Worm (Caenorhabditis elegans): ENCODE data around the gene msp-38.

The msp-38 gene

ce11 chrIV:10170808-10171207, 27.3 kb upstream of the msp-38 start:
- no peak for TF ChIP-seq ref-1 (GFP tag; conservative IDR thresholded peaks at IDR 0.05)
- no peak for TF ChIP-seq T22C8.4 (GFP tag; IDR thresholded peaks at IDR 0.05)
- no peak for TF ChIP-seq tab-1 (GFP tag; IDR thresholded peaks at IDR 0.05)
- TF ChIP-seq ztf-23 (GFP tag; IDR thresholded peaks at IDR 0.05): no peak
- no peak for TF ChIP-seq med-1 (GFP tag; optimal IDR thresholded peaks at IDR 0.05; ENCODE audit: insufficient read depth)
- no peak for TF ChIP-seq flt-1 (GFP tag; IDR thresholded peaks at IDR 0.05)
- no peak for TF ChIP-seq klf-2 (GFP tag; conservative IDR thresholded peaks at IDR 0.05)
- no peak for TF ChIP-seq cog-1 (tag; optimal IDR thresholded peaks at IDR 0.05)
- TF ChIP-seq ztf-29 (GFP tag; IDR thresholded peaks at IDR 0.05): no peak

ce11 chrIV:10164086-10164485, 20.5 kb upstream of the msp-38 start:
- TF ChIP-seq T22C8.4 (GFP tag; IDR thresholded peaks at IDR 0.05): no peak
- no peak for TF ChIP-seq cog-1 (tag; optimal IDR thresholded peaks at IDR 0.05)
- 0 out of 2 replicates have a peak, but pooled peaks have one; percentile 12 for TF ChIP-seq flt-1 (GFP tag; IDR thresholded peaks at IDR 0.05)

ce11 chrIV:10161706-10162105, 18.2 kb upstream of the msp-38 start, which contains the start of gene pps-1:
pps-1 (plus strand) TSS chrIV:10162006.
- TF ChIP-seq cog-1 (tag; optimal IDR thresholded peaks at IDR 0.05) (no peak), tab-1 (GFP tag; IDR thresholded peaks at IDR 0.05) (no peak), ref-1 (GFP tag; conservative IDR thresholded peaks at IDR 0.05) (no peak), flt-1 (GFP tag; IDR thresholded peaks at IDR 0.05) (no peak), klf-2 (GFP tag; conservative IDR thresholded peaks at IDR 0.05) (no peak), ztf-29 (GFP tag; IDR thresholded peaks at IDR 0.05) (no peak), T22C8.4 (GFP tag; IDR thresholded peaks at IDR 0.05) (no peak), ztf-23 (GFP tag; IDR thresholded peaks at IDR 0.05) (no peak), med-1 (GFP tag; optimal IDR thresholded peaks at IDR 0.05; ENCODE audit: insufficient read depth) (no peak)

ce11 chrIV:10157489-10158088, 14.0 kb upstream of the msp-38 start, which contains the start of gene ttr-53:
ttr-53 (plus strand) TSS chrIV:10158038.
- TF ChIP-seq cog-1 (tag; optimal IDR thresholded peaks at IDR 0.05) (no peak), tab-1 (GFP tag; IDR thresholded peaks at IDR 0.05) (no peak), ref-1 (GFP tag; conservative IDR thresholded peaks at IDR 0.05) (no peak), klf-2 (GFP tag; conservative IDR thresholded peaks at IDR 0.05) (no peak), flt-1 (GFP tag; IDR thresholded peaks at IDR 0.05) (no peak), ztf-29 (GFP tag; IDR thresholded peaks at IDR 0.05) (no peak), ztf-23 (GFP tag; IDR thresholded peaks at IDR 0.05) (no peak), med-1 (GFP tag; optimal IDR thresholded peaks at IDR 0.05; ENCODE audit: insufficient read depth) (no peak), T22C8.4 (GFP tag; IDR thresholded peaks at IDR 0.05) (no peak)

- TF ChIP-seq flt-1 (GFP tag; IDR thresholded peaks at IDR 0.05): no peak
- TF ChIP-seq ztf-23 (GFP tag; IDR thresholded peaks at IDR 0.05): no peak
- TF ChIP-seq med-1 (GFP tag; optimal IDR thresholded peaks at IDR 0.05; ENCODE audit: insufficient read depth): no peak
- TF ChIP-seq ztf-29 (GFP tag; IDR thresholded peaks at IDR 0.05): no peak
- TF ChIP-seq ref-1 (GFP tag; conservative IDR thresholded peaks at IDR 0.05): no peak
- no peak for TF ChIP-seq T22C8.4 (GFP tag; IDR thresholded peaks at IDR 0.05)
- no peak for TF ChIP-seq tab-1 (GFP tag; IDR thresholded peaks at IDR 0.05)
These were observed 13.5 kb upstream of the msp-38 start for ce11 chrIV:10157034-10157433.

ce11 chrIV:10155475-10155874, 11.9 kb upstream of the msp-38 start, which contains the start of gene ttr-54:
ttr-54 (plus strand) TSS chrIV:10155775.
- TF ChIP-seq med-1 (GFP tag; optimal IDR thresholded peaks at IDR 0.05; ENCODE audit: insufficient read depth) (no peak), klf-2 (GFP tag; conservative IDR thresholded peaks at IDR 0.05) (no peak), ztf-23 (GFP tag; IDR thresholded peaks at IDR 0.05) (no peak), tab-1 (GFP tag; IDR thresholded peaks at IDR 0.05) (no peak), flt-1 (GFP tag; IDR thresholded peaks at IDR 0.05) (no peak), cog-1 (tag; optimal IDR thresholded peaks at IDR 0.05) (no peak), T22C8.4 (GFP tag; IDR thresholded peaks at IDR 0.05) (no peak), ref-1 (GFP tag; conservative IDR thresholded peaks at IDR 0.05) (no peak), ztf-29 (GFP tag; IDR thresholded peaks at IDR 0.05) (no peak)

ce11 chrIV:10153479-10153878, 9.9 kb upstream of the msp-38 start:
- no peak for TF ChIP-seq ztf-29 (GFP tag; IDR thresholded peaks at IDR 0.05)

- TF ChIP-seq ref-1 (GFP tag; conservative IDR thresholded peaks at IDR 0.05) (no peak), klf-2 (GFP tag; conservative IDR thresholded peaks at IDR 0.05) (no peak), flt-1 (GFP tag; IDR thresholded peaks at IDR 0.05) (no peak), cog-1 (tag; optimal IDR thresholded peaks at IDR 0.05) (no peak), T22C8.4 (GFP tag; IDR thresholded peaks at IDR 0.05) (no peak), ztf-23 (GFP tag; IDR thresholded peaks at IDR 0.05) (no peak), tab-1 (GFP tag; IDR thresholded peaks at IDR 0.05) (no peak), med-1 (GFP tag; optimal IDR thresholded peaks at IDR 0.05; ENCODE audit: insufficient read depth) (no peak), ztf-29 (GFP tag; IDR thresholded peaks at IDR 0.05) (no peak)
These were observed 8.0 kb upstream of the msp-38 start, which contains the start of gene copg-1 for ce11 chrIV:10151439-10151997. copg-1 (plus strand) TSS chrIV:10151947.

ce11 chrIV:10150552-10151004, 7.0 kb upstream of the msp-38 start, which contains the start of gene tsp-12:
tsp-12 (minus strand) TSS chrIV:10150602.
- TF ChIP-seq flt-1 (GFP tag; IDR thresholded peaks at IDR 0.05) (no peak), ztf-29 (GFP tag; IDR thresholded peaks at IDR 0.05) (no peak), klf-2 (GFP tag; conservative IDR thresholded peaks at IDR 0.05) (no peak), T22C8.4 (GFP tag; IDR thresholded peaks at IDR 0.05) (no peak), med-1 (GFP tag; optimal IDR thresholded peaks at IDR 0.05; ENCODE audit: insufficient read depth) (no peak), tab-1 (GFP tag; IDR thresholded peaks at IDR 0.05) (no peak), ref-1 (GFP tag; conservative IDR thresholded peaks at IDR 0.05) (no peak), cog-1 (tag; optimal IDR thresholded peaks at IDR 0.05) (no peak), ztf-23 (GFP tag; IDR thresholded peaks at IDR 0.05) (no peak)

- TF ChIP-seq cog-1 (tag; optimal IDR thresholded peaks at IDR 0.05) (no peak), klf-2 (GFP tag; conservative IDR thresholded peaks at IDR 0.05) (no peak), ztf-23 (GFP tag; IDR thresholded peaks at IDR 0.05) (no peak), tab-1 (GFP tag; IDR thresholded peaks at IDR 0.05) (no peak), ref-1 (GFP tag; conservative IDR thresholded peaks at IDR 0.05) (no peak), ztf-29 (GFP tag; IDR thresholded peaks at IDR 0.05) (no peak), med-1 (GFP tag; optimal IDR thresholded peaks at IDR 0.05; ENCODE audit: insufficient read depth) (no peak)
These were observed 5.4 kb upstream of the msp-38 start, which contains the start of gene pigs-1 for ce11 chrIV:10148938-10149337. pigs-1 (minus strand) TSS chrIV:10149038.

Data from whole organism, midembryonic.